Fruit fly (Drosophila melanogaster): ENCODE data around the gene CG11360.

CG11360 gene

dm6 chr4:725085-725484 is 54.1 kb downstream of the CG11360 start:
- peak; percentile 64 for TF ChIP-seq sens (GFP tag)
- TF ChIP-seq CG17361 (GFP tag; IDR thresholded peaks at IDR 0.05), result no peak
- TF ChIP-seq MTF-1 (GFP tag; optimal IDR thresholded peaks at IDR 0.05; ENCODE audit: borderline replicate concordance), result peak; percentile 98
- TF ChIP-seq D19A (tag; optimal IDR thresholded peaks at IDR 0.05), result peak; percentile 38
- TF ChIP-seq CG7556 (GFP tag; optimal IDR thresholded peaks at IDR 0.05), result no peak
